Worm (Caenorhabditis elegans) whole organism, L1 larva: ENCODE measurements around the gene F19C6.4.

ENCODE experiments used
- elt-2 ChIP-seq: sonication (generic microtip); optimal IDR thresholded peaks from 2 replicates; lab custom pipeline; 2016; ENCODE audit warnings: missing genetic modification characterization, mild to moderate bottlenecking, inconsistent platforms, missing compliant biosample characterization, missing genetic modification reagents
- fkh-10 ChIP-seq: sonication (generic microtip); optimal IDR thresholded peaks from 2 replicates; lab custom pipeline; 2017; ENCODE audit warnings: missing biosample characterization, missing genetic modification reagents, missing genetic modification characterization
- lin-15B ChIP-seq: fragments of 150-350 bp; sonication (generic microtip); optimal IDR thresholded peaks from 3 replicates; lab custom pipeline; 2014; ENCODE audit warnings: missing biosample characterization, missing genetic modification characterization
- nhr-11 ChIP-seq: fragments of 150-350 bp; optimal IDR thresholded peaks from 2 replicates; lab custom pipeline; 2014; ENCODE audit warnings: missing biosample characterization, missing genetic modification characterization
- unc-62 ChIP-seq: fragments of 150-350 bp; optimal IDR thresholded peaks from 2 replicates; lab custom pipeline; 2014; ENCODE audit warnings: missing biosample characterization, missing genetic modification reagents, missing genetic modification characterization

DNA sequence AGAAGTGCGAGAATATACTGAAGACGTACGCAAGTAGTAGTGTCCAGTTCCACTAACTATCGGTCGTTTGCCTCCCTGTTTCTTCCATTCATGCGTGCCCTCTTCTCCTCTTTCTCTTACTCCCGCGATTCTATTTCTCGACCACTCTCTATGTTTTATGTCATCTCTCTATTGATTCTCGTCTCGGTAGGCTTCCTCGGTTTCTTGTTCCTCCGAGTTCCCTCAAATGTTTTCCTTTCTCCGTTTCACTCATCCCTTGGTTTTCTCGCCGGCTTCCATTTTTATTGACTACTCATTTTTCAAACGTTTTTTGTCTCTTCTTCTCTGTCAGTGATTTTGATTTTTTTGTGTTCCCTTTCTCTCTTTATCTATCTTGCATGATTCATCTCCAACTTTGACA, 8.5 kb upstream of the F19C6.4 start:
- no peak for TF ChIP-seq fkh-10 (GFP tag; lab: Kevin White, UChicago)
- TF ChIP-seq unc-62 (GFP tag; lab: Kevin White, UChicago), result no peak
- TF ChIP-seq lin-15B, result no peak
- no peak for TF ChIP-seq elt-2 (tag; lab: Kevin White, UChicago)
- no peak for TF ChIP-seq nhr-11 (tag; lab: Kevin White, UChicago)
